Worm (Caenorhabditis elegans): ENCODE results near the gene mps-2.

The mps-2 gene

DNA sequence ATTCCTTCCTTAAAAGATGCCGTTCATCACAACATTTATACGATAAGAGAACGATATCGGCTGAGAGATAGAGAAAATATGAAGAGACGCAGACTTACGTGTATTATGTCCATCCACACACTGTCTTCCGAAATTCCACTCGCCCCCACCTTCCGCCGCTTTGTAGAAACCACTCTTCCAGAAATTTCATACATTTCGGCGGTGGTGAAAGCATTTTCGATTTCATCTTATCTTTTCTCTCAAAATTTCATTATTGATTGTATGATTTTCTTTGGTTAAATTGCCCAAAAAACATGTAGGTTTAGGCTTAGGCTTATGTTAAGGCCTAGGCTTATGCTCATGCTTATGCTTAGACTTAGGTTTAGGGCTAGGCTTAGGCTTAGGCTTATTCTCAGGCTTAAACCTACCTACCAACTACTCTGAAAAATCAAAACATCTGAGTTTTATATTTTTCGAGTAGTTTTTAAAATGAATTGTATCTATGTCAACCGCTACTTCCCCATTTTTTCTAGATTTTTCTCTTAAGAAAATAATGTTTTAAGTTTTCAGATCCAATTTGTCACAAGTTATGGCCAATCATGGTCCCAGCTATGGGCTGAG, 25.3 kb upstream of the mps-2 start, which contains the start of gene cpn-2:
Gene cpn-2, plus strand, starts transcription at position 550 of the 600 bp plus-strand sequence.
- no peak for TF ChIP-seq ceh-13 (GFP tag; optimal IDR thresholded peaks at IDR 0.05)
- TF ChIP-seq hmg-4 (GFP tag; optimal IDR thresholded peaks at IDR 0.05) = no peak
- TF ChIP-seq tbx-11 (GFP tag; IDR thresholded peaks at IDR 0.05) = no peak

DNA sequence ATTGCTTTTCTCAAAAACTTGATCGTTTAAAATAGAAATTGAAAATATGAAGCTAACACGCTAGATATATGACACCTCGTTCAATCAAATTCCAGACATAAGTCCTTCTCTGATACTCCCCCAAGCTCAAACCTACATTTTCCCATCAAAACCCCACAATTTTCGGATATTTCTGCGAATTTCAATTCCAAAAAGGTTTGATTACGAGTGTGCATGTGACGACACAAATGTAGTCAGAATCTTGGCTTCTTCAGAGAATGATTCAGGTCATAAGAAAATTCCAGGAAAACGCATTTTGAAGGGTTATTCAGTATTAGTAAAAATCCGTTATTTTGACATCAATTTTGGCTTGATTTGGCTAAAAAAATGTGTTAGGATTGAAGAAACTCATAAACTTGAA, 22.8 kb upstream of the mps-2 start:
- TF ChIP-seq scrt-1 (GFP tag; IDR thresholded peaks at IDR 0.05) (no peak), ets-7 (tag; optimal IDR thresholded peaks at IDR 0.05) (no peak), flt-1 (GFP tag; IDR thresholded peaks at IDR 0.05) (no peak), pes-1 (GFP tag; IDR thresholded peaks at IDR 0.05) (no peak), sea-1 (GFP tag; conservative IDR thresholded peaks at IDR 0.05) (no peak), hnd-1 (tag; optimal IDR thresholded peaks at IDR 0.05) (no peak)

DNA sequence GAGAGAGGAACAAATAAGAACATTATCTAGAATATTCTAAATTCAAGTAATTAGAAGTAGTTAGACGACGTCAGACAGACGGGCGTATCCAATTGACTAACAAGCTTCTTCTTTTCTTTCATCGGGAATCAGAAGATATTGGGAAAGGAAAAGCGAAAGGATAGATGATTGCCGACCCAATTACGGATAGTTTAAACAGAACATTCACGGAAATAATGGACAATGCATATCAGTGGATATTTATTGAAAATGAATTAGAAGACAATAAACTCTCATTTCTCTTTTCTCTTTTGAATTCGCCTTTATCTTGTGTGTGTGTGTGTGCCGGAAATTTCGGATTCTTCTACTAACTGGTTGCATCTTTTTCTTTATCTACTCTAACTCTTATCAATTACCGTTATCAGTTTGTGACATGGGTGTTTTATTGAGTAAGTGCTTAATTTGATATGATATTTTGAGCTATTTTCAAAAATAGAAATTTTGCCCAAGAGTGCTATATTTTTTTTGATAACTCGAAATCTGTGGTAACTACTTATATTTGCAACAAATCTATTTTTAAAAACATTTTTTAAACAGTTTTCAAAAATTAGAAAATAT, 21.9 kb upstream of the mps-2 start:
- TF ChIP-seq B0310.2 (tag; optimal IDR thresholded peaks at IDR 0.05) (no peak), ceh-13 (GFP tag; optimal IDR thresholded peaks at IDR 0.05) (no peak), F13C5.2 (tag; optimal IDR thresholded peaks at IDR 0.05) (no peak), aly-1 (tag; optimal IDR thresholded peaks at IDR 0.05) (no peak), hnd-1 (tag; optimal IDR thresholded peaks at IDR 0.05) (no peak), ets-7 (tag; optimal IDR thresholded peaks at IDR 0.05) (no peak), tbx-11 (GFP tag; IDR thresholded peaks at IDR 0.05) (no peak), ceh-36 (tag; optimal IDR thresholded peaks at IDR 0.05) (no peak), hmbx-1 (tag; optimal IDR thresholded peaks at IDR 0.05) (no peak), sea-1 (GFP tag; conservative IDR thresholded peaks at IDR 0.05) (no peak), tbx-37 (GFP tag; conservative IDR thresholded peaks at IDR 0.05) (no peak), ama-1 (optimal IDR thresholded peaks at IDR 0.05) (no peak), hmg-4 (GFP tag; optimal IDR thresholded peaks at IDR 0.05) (no peak), tra-4 (tag; optimal IDR thresholded peaks at IDR 0.05) (no peak), flt-1 (GFP tag; IDR thresholded peaks at IDR 0.05) (no peak), scrt-1 (GFP tag; IDR thresholded peaks at IDR 0.05) (no peak), pes-1 (GFP tag; IDR thresholded peaks at IDR 0.05) (no peak)

DNA sequence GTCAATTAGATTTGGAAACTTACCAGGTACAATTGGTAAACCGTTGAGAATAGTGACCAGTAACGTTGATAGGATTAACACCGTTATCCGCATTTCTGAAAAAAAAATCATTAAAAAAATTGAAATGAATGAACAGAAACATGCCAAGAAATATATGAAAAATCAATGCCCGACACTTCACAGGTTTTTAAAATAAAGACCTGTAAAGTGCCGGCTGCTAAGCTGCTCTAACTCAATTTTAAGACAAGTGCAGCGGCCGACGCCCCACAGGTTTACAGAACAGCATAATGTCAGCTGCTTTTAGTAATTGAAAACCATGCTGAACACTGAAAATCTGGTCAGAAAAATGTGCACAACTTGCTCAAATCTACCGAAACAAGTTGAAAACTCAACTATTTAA, 20.4 kb upstream of the mps-2 start, which contains the start of gene cbn-1:
Gene cbn-1, minus strand, starts transcription at position 101 of the 400 bp plus-strand sequence.
- TF ChIP-seq aly-1 (tag; optimal IDR thresholded peaks at IDR 0.05) = no peak
- TF ChIP-seq sea-1 (GFP tag; conservative IDR thresholded peaks at IDR 0.05) = no peak
- no peak for TF ChIP-seq pes-1 (GFP tag; IDR thresholded peaks at IDR 0.05)
- no peak for TF ChIP-seq flt-1 (GFP tag; IDR thresholded peaks at IDR 0.05)
- TF ChIP-seq hmbx-1 (tag; optimal IDR thresholded peaks at IDR 0.05) = no peak
- TF ChIP-seq hmg-4 (GFP tag; optimal IDR thresholded peaks at IDR 0.05) = no peak
- TF ChIP-seq ama-1 (optimal IDR thresholded peaks at IDR 0.05) = no peak
- TF ChIP-seq B0310.2 (tag; optimal IDR thresholded peaks at IDR 0.05) = no peak
- TF ChIP-seq tbx-37 (GFP tag; conservative IDR thresholded peaks at IDR 0.05) = no peak
- no peak for TF ChIP-seq ets-7 (tag; optimal IDR thresholded peaks at IDR 0.05)
- no peak for TF ChIP-seq tra-4 (tag; optimal IDR thresholded peaks at IDR 0.05)
- TF ChIP-seq ceh-13 (GFP tag; optimal IDR thresholded peaks at IDR 0.05) = no peak
- no peak for TF ChIP-seq scrt-1 (GFP tag; IDR thresholded peaks at IDR 0.05)
- TF ChIP-seq tbx-11 (GFP tag; IDR thresholded peaks at IDR 0.05) = no peak

DNA sequence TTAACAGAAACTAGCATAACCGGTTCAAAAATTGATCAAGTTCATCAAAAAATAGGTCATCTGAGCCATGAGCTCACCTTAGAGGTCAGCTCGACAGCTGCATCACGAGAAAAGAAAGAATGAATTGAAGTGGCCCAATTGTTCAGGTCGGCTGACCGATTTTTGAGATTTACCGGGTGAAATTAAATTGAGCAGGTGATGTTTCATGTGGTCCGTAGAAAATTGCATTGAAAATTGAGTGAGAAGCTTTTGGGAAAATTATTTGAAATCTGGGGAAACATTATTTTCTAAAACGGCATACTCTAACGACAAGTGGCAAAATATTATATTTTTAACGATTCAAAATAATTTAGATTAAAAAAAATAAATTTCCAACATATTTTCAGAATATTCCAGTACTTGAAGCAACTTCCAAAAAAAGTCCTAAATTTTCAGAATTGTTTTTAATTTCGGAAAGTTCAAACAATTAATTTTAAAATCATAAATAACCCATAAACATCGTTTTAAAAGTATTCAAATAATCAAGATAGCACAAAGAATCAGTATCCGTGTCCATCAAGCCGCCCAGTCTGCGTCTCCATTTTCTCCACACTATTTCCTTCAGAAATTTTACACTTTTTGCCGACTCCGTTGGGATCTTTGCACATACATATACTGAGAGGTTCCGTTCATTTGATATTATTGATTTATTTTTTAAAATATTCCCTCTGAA, 13.8 kb upstream of the mps-2 start, which contains the start of gene sgcb-1:
Gene sgcb-1, plus strand, starts transcription at position 662 of the 712 bp plus-strand sequence.
- TF ChIP-seq tra-4 (tag; optimal IDR thresholded peaks at IDR 0.05) (no peak), ceh-36 (tag; optimal IDR thresholded peaks at IDR 0.05) (no peak), hmg-4 (GFP tag; optimal IDR thresholded peaks at IDR 0.05) (no peak), hmbx-1 (tag; optimal IDR thresholded peaks at IDR 0.05) (no peak), sea-1 (GFP tag; conservative IDR thresholded peaks at IDR 0.05) (no peak), tbx-37 (GFP tag; conservative IDR thresholded peaks at IDR 0.05) (no peak), B0310.2 (tag; optimal IDR thresholded peaks at IDR 0.05) (no peak), tbx-11 (GFP tag; IDR thresholded peaks at IDR 0.05) (no peak), ama-1 (optimal IDR thresholded peaks at IDR 0.05) (no peak), F13C5.2 (tag; optimal IDR thresholded peaks at IDR 0.05) (no peak), ets-7 (tag; optimal IDR thresholded peaks at IDR 0.05) (no peak), flt-1 (GFP tag; IDR thresholded peaks at IDR 0.05) (no peak), scrt-1 (GFP tag; IDR thresholded peaks at IDR 0.05) (no peak)

DNA sequence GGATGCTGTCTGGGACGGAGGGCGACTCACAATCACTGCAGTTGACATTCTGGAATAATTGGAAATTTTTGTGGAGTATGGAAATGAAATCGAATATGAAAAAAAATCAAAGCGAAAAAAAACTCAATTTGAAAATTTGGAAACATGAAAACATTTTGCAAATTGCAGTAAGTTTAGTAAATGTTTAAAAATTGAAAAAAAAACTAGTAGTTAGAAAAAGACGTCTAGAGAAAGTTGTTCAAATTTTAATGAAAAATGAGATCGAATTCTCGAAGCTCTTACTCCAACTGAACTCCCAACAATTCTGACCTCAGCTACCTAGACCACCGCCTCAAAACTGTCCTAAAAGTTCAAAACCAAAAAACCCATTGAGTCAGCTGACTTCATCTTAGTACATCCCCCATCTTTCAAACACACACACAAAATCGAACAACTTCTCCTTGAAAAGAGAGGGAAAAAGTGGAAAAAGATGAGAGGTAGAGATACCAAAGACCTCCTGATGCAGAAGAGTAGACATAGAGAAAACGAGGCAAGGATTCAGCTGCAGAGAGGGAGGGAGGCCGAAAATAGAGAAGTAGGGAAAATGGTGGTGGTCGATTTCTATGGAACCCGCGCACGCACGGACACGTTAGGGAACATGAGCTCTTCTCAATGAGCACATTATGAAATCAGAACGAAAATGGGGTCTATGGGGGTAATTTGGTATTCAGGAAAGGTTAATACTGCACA, 11.2 kb upstream of the mps-2 start, which contains the start of gene K01A2.10:
Gene K01A2.10, minus strand, starts transcription at position 51 of the 729 bp plus-strand sequence.
- TF ChIP-seq ama-1 (optimal IDR thresholded peaks at IDR 0.05) = no peak
- TF ChIP-seq hmg-4 (GFP tag; optimal IDR thresholded peaks at IDR 0.05) = peak; percentile 45

DNA sequence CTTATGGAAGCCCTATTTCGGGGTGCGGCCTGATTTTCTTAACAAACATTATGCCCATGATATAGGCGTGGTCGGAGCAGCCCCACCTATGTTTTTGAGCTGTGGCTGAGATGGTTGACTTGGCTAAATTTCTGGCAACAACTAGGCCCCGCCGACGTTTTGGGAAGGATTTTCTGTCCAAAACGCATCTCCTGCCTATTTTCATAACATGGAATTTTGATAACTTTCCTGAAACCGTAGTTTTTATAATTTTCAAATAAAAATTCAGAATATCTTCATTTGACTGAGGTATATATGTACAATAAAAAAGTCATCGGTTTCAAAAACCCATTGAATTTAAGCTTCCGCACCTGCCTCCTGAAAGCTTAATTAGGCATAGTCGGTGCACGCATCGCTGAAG, 9.2 kb upstream of the mps-2 start:
- TF ChIP-seq tbx-37 (GFP tag; conservative IDR thresholded peaks at IDR 0.05) (no peak), hmg-4 (GFP tag; optimal IDR thresholded peaks at IDR 0.05) (no peak), ama-1 (optimal IDR thresholded peaks at IDR 0.05) (no peak), ceh-13 (GFP tag; optimal IDR thresholded peaks at IDR 0.05) (no peak), tbx-11 (GFP tag; IDR thresholded peaks at IDR 0.05) (no peak), hmbx-1 (tag; optimal IDR thresholded peaks at IDR 0.05) (no peak), scrt-1 (GFP tag; IDR thresholded peaks at IDR 0.05) (no peak), B0310.2 (tag; optimal IDR thresholded peaks at IDR 0.05) (no peak), aly-1 (tag; optimal IDR thresholded peaks at IDR 0.05) (no peak), hnd-1 (tag; optimal IDR thresholded peaks at IDR 0.05) (no peak), sea-1 (GFP tag; conservative IDR thresholded peaks at IDR 0.05) (no peak), F13C5.2 (tag; optimal IDR thresholded peaks at IDR 0.05) (no peak)
